Fruit fly (Drosophila melanogaster) whole organism, embryonic: ENCODE measurements around the gene her.

ENCODE experiments used
- Aef1 ChIP-seq: fragments of 200-800 bp; sonication (Bioruptor generic); IDR thresholded peaks from 3 replicates; pipeline ENCODE4 v1.3.6; 2022; ENCODE audit warnings: missing biosample characterization, missing genetic modification characterization
- BEAF-32 ChIP-seq: fragments of 200-800 bp; sonication (Bioruptor generic); optimal IDR thresholded peaks from 3 replicates; lab custom pipeline; 2017; ENCODE audit warnings: missing biosample characterization, missing genetic modification characterization, mild to moderate bottlenecking, moderate library complexity, missing genetic modification reagents
- CG10147 ChIP-seq: fragments of 200-800 bp; sonication (Bioruptor generic); optimal IDR thresholded peaks from 2 replicates; lab custom pipeline; 2019; ENCODE audit warnings: missing biosample characterization, mild to moderate bottlenecking, missing genetic modification characterization, moderate library complexity
- CG12299 ChIP-seq: fragments of 200-800 bp; sonication (Bioruptor generic); optimal IDR thresholded peaks from 2 replicates; lab custom pipeline; 2018; ENCODE audit warnings: missing biosample characterization, mild to moderate bottlenecking, missing genetic modification characterization
- CG14710 ChIP-seq: fragments of 200-800 bp; sonication (Bioruptor generic); optimal IDR thresholded peaks from 3 replicates; lab custom pipeline; 2019; ENCODE audit warnings: missing biosample characterization, mild to moderate bottlenecking, missing genetic modification characterization, moderate library complexity
- CG16863 ChIP-seq: fragments of 200-800 bp; sonication (Bioruptor generic); optimal IDR thresholded peaks from 3 replicates; lab custom pipeline; 2016; ENCODE audit warnings: missing biosample characterization, missing genetic modification characterization
- CG17359 ChIP-seq: fragments of 200-800 bp; sonication (Bioruptor generic); optimal IDR thresholded peaks from 3 replicates; lab custom pipeline; 2018; ENCODE audit warnings: missing biosample characterization, mild to moderate bottlenecking, missing genetic modification characterization, moderate library complexity
- CG18619 ChIP-seq: fragments of 200-800 bp; sonication (Bioruptor generic); optimal IDR thresholded peaks from 3 replicates; lab custom pipeline; 2017; ENCODE audit warnings: missing biosample characterization, mild to moderate bottlenecking, missing genetic modification characterization
- CG2875 ChIP-seq: fragments of 200-800 bp; sonication (Bioruptor generic); optimal IDR thresholded peaks from 2 replicates; lab custom pipeline; 2017; ENCODE audit warnings: missing biosample characterization, mild to moderate bottlenecking, missing genetic modification characterization, missing genetic modification reagents
- CG30431 ChIP-seq: fragments of 200-800 bp; sonication (Bioruptor generic); optimal IDR thresholded peaks from 2 replicates; lab custom pipeline; 2017; ENCODE audit warnings: missing biosample characterization, missing genetic modification characterization
- CG3847 ChIP-seq: fragments of 200-800 bp; sonication (Bioruptor generic); IDR thresholded peaks from 2 replicates; pipeline ENCODE4 v1.3.6; 2022; ENCODE audit warnings: missing biosample characterization, missing genetic modification characterization
- CG4854 ChIP-seq: fragments of 200-800 bp; sonication (Bioruptor generic); optimal IDR thresholded peaks from 2 replicates; lab custom pipeline; 2016; ENCODE audit warnings: missing biosample characterization, missing genetic modification characterization, inconsistent platforms
- CG6765 ChIP-seq: fragments of 200-800 bp; sonication (Bioruptor generic); optimal IDR thresholded peaks from 3 replicates; lab custom pipeline; 2017; ENCODE audit warnings: missing biosample characterization, mild to moderate bottlenecking, missing genetic modification characterization
- CG7556 ChIP-seq: fragments of 200-800 bp; sonication (Bioruptor generic); optimal IDR thresholded peaks from 2 replicates; lab custom pipeline; 2017; ENCODE audit warnings: missing biosample characterization, mild to moderate bottlenecking, missing genetic modification characterization
- CG7987 ChIP-seq: fragments of 200-800 bp; sonication (Bioruptor generic); optimal IDR thresholded peaks from 2 replicates; lab custom pipeline; 2018; ENCODE audit warnings: missing biosample characterization, mild to moderate bottlenecking, missing genetic modification characterization, moderate library complexity
- CG8478 ChIP-seq: fragments of >200 bp; optimal IDR thresholded peaks from 2 replicates; lab custom pipeline; 2018
- CG8924 ChIP-seq: fragments of 200-800 bp; optimal IDR thresholded peaks from 3 replicates; lab custom pipeline; 2019; ENCODE audit warnings: missing biosample characterization, mild to moderate bottlenecking, missing genetic modification characterization, moderate library complexity
- CG9727 ChIP-seq: fragments of 200-800 bp; sonication (Bioruptor generic); optimal IDR thresholded peaks from 3 replicates; lab custom pipeline; 2017; ENCODE audit warnings: missing biosample characterization, mild to moderate bottlenecking, missing genetic modification characterization
- CHES-1-like ChIP-seq: fragments of 200-800 bp; sonication (Bioruptor generic); optimal IDR thresholded peaks from 2 replicates; lab custom pipeline; 2016; ENCODE audit warnings: missing biosample characterization, missing genetic modification characterization
- Dip2 ChIP-seq: fragments of 200-800 bp; sonication (Bioruptor generic); IDR thresholded peaks from 2 replicates; pipeline ENCODE4 v1.3.6; 2022; ENCODE audit warnings: missing biosample characterization, missing genetic modification characterization
- Drgx ChIP-seq: fragments of 200-800 bp; sonication (Bioruptor generic); IDR thresholded peaks from 2 replicates; pipeline ENCODE4 v1.3.6; 2022; ENCODE audit warnings: missing biosample characterization, missing genetic modification characterization
- ERR ChIP-seq: fragments of 200-800 bp; sonication (Bioruptor generic); optimal IDR thresholded peaks from 2 replicates; lab custom pipeline; 2016; ENCODE audit warnings: missing biosample characterization, missing genetic modification characterization
- HmgZ ChIP-seq: fragments of 200-800 bp; sonication (Bioruptor generic); optimal IDR thresholded peaks from 2 replicates; lab custom pipeline; 2018; ENCODE audit warnings: missing biosample characterization, mild to moderate bottlenecking, missing genetic modification characterization
- Jarid2 ChIP-seq: fragments of 200-800 bp; sonication (Bioruptor generic); optimal IDR thresholded peaks from 3 replicates; lab custom pipeline; 2017; ENCODE audit warnings: mild to moderate bottlenecking, missing biosample characterization, missing genetic modification reagents, missing genetic modification characterization
- Lim3 ChIP-seq: fragments of 200-800 bp; sonication (Bioruptor generic); IDR thresholded peaks from 2 replicates; pipeline ENCODE4 v1.3.6; 2022; ENCODE audit warnings: missing biosample characterization, missing genetic modification characterization
- MESR4 ChIP-seq: fragments of 200-800 bp; sonication (Bioruptor generic); optimal IDR thresholded peaks from 2 replicates; lab custom pipeline; 2018; ENCODE audit warnings: missing biosample characterization, mild to moderate bottlenecking, missing genetic modification characterization, moderate library complexity
- NC2β ChIP-seq: fragments of 200-800 bp; sonication (Bioruptor generic); optimal IDR thresholded peaks from 2 replicates; lab custom pipeline; 2016; ENCODE audit warnings: missing biosample characterization, missing genetic modification characterization
- NFAT ChIP-seq: fragments of 200-800 bp; sonication (Bioruptor generic); IDR thresholded peaks from 2 replicates; pipeline ENCODE4 v1.3.6; 2022; ENCODE audit warnings: missing biosample characterization, missing genetic modification characterization
- Neu2 ChIP-seq: fragments of 200-800 bp; sonication (Bioruptor generic); optimal IDR thresholded peaks from 3 replicates; lab custom pipeline; 2016; ENCODE audit warnings: missing biosample characterization, missing genetic modification characterization, borderline replicate concordance
- Nf-YC ChIP-seq: fragments of 200-800 bp; optimal IDR thresholded peaks from 3 replicates; lab custom pipeline; 2019; ENCODE audit warnings: missing biosample characterization, mild to moderate bottlenecking, missing genetic modification characterization, moderate library complexity
- Stat92E ChIP-seq, 3 experiments: fragments of >200 bp in 2 of 3; fragments of 200-800 bp in 1 of 3; sonication (Bioruptor generic) in 1 of 3; optimal IDR thresholded peaks; 2 replicates each; lab custom pipeline; 2017 to 2019; ENCODE audit warnings: missing biosample characterization in 3 of 3, missing genetic modification characterization in 3 of 3, mild to moderate bottlenecking in 1 of 3, moderate library complexity in 1 of 3
- Vsx1 ChIP-seq: fragments of 200-800 bp; sonication (Bioruptor generic); optimal IDR thresholded peaks from 2 replicates; lab custom pipeline; 2017; ENCODE audit warnings: missing biosample characterization, mild to moderate bottlenecking, missing genetic modification characterization, missing genetic modification reagents
- bcd ChIP-seq: fragments of 200-800 bp; sonication (Bioruptor generic); optimal IDR thresholded peaks from 2 replicates; lab custom pipeline; 2017; ENCODE audit warnings: missing biosample characterization, mild to moderate bottlenecking, missing genetic modification characterization
- chinmo ChIP-seq: fragments of 200-800 bp; sonication (Bioruptor generic); IDR thresholded peaks from 4 replicates; pipeline ENCODE4 v1.3.6; 2022; ENCODE audit warnings: missing biosample characterization, missing genetic modification characterization; ENCODE audit not compliant: partially characterized antibody
- croc ChIP-seq: fragments of 200-800 bp; sonication (Bioruptor generic); conservative IDR thresholded peaks from 3 replicates; pipeline ENCODE4 v1.3.6; 2022; ENCODE audit warnings: missing biosample characterization, missing genetic modification characterization
- dan ChIP-seq: fragments of 200-800 bp; sonication (Bioruptor generic); IDR thresholded peaks from 2 replicates; pipeline ENCODE4 v1.3.6; 2022; ENCODE audit warnings: missing biosample characterization, missing genetic modification characterization
- dati ChIP-seq: fragments of 200-800 bp; sonication (Bioruptor generic); IDR thresholded peaks from 2 replicates; pipeline ENCODE4 v1.3.6; 2022; ENCODE audit warnings: missing biosample characterization, missing genetic modification characterization
- dpn ChIP-seq, 2 experiments: fragments of 200-800 bp; sonication (Bioruptor generic); optimal IDR thresholded peaks; 3 replicates each; lab custom pipeline; 2016; ENCODE audit warnings: missing biosample characterization in 2 of 2, missing genetic modification characterization in 2 of 2
- fd96Cb ChIP-seq: fragments of 200-800 bp; sonication (Bioruptor generic); optimal IDR thresholded peaks from 2 replicates; lab custom pipeline; 2018; ENCODE audit warnings: missing biosample characterization, mild to moderate bottlenecking, missing genetic modification characterization, moderate library complexity
- gro ChIP-seq: fragments of 200-800 bp; sonication (Bioruptor generic); optimal IDR thresholded peaks from 2 replicates; lab custom pipeline; 2016; ENCODE audit warnings: missing biosample characterization, missing genetic modification characterization
- lab ChIP-seq: fragments of 200-800 bp; sonication (Bioruptor generic); optimal IDR thresholded peaks from 3 replicates; lab custom pipeline; 2017; ENCODE audit warnings: missing biosample characterization, missing genetic modification characterization, mild to moderate bottlenecking, moderate library complexity, missing genetic modification reagents
- maf-S ChIP-seq: fragments of 200-800 bp; sonication (Bioruptor generic); optimal IDR thresholded peaks from 2 replicates; lab custom pipeline; 2016; ENCODE audit warnings: missing biosample characterization, missing genetic modification characterization
- peb ChIP-seq: fragments of 200-800 bp; sonication (Bioruptor generic); IDR thresholded peaks from 2 replicates; pipeline ENCODE4 v1.3.6; 2022; ENCODE audit warnings: missing biosample characterization, missing genetic modification characterization
- pzg ChIP-seq: fragments of 200-800 bp; sonication (Bioruptor generic); optimal IDR thresholded peaks from 3 replicates; lab custom pipeline; 2018; ENCODE audit warnings: missing biosample characterization, mild to moderate bottlenecking, missing genetic modification characterization, moderate library complexity
- row ChIP-seq: fragments of 200-800 bp; sonication (Bioruptor generic); IDR thresholded peaks from 3 replicates; pipeline ENCODE4 v1.3.6; 2022; ENCODE audit warnings: missing biosample characterization, missing genetic modification characterization
- shn ChIP-seq: fragments of 200-800 bp; sonication (Bioruptor generic); optimal IDR thresholded peaks from 3 replicates; lab custom pipeline; 2016; ENCODE audit warnings: missing biosample characterization, missing genetic modification characterization
- vnd ChIP-seq: fragments of 200-800 bp; sonication (Bioruptor generic); IDR thresholded peaks from 3 replicates; pipeline ENCODE4 v1.3.6; 2022; ENCODE audit warnings: missing biosample characterization, missing genetic modification characterization; ENCODE audit not compliant: partially characterized antibody
- zf30C ChIP-seq: fragments of 200-800 bp; sonication (Bioruptor generic); optimal IDR thresholded peaks from 3 replicates; lab custom pipeline; 2018; ENCODE audit warnings: missing biosample characterization, mild to moderate bottlenecking, missing genetic modification characterization

her gene

dm6 chr2L:16719643-16720515 is 42.9 kb downstream of the her start, which contains the start of gene Cyt-c-p (continued):
- TF ChIP-seq fd96Cb = no peak
- TF ChIP-seq CG7987 (GFP tag; lab: Kevin White, UChicago) = peak; percentile 18
- no peak for TF ChIP-seq Drgx
- TF ChIP-seq lab (GFP tag; lab: Kevin White, UChicago) = peak; percentile 64
- no peak for TF ChIP-seq CG30431
- TF ChIP-seq HmgZ (tag; lab: Kevin White, UChicago) = peak; percentile 80
- peak; percentile 35 for TF ChIP-seq NC2β (GFP tag; lab: Kevin White, UChicago)
- TF ChIP-seq peb (GFP tag; lab: Robert Waterston, UW) = no peak
- TF ChIP-seq Lim3 (GFP tag; lab: Robert Waterston, UW) = no peak
- TF ChIP-seq BEAF-32 (GFP tag; lab: Kevin White, UChicago) = peak; percentile 85
- TF ChIP-seq CHES-1-like (GFP tag; lab: Kevin White, UChicago) = peak; percentile 39
- peak; percentile 13 for TF ChIP-seq CG16863 (GFP tag; lab: Kevin White, UChicago)
- no peak for TF ChIP-seq zf30C (GFP tag; lab: Kevin White, UChicago)
- peak; percentile 93 for TF ChIP-seq pzg
- TF ChIP-seq CG17359 (tag; lab: Kevin White, UChicago) = no peak
- TF ChIP-seq NFAT = peak; percentile 58; the same call in 1 of the 2 replicates
- TF ChIP-seq Nf-YC (tag; lab: Kevin White, UChicago) = peak; percentile 55
- TF ChIP-seq row (GFP tag; lab: Robert Waterston, UW) = peak; percentile 44; the same call in 2 of the 3 replicates
- TF ChIP-seq Vsx1 = peak; percentile 17
- peak; percentile 61 for TF ChIP-seq CG3847
- TF ChIP-seq CG14710 (tag; lab: Kevin White, UChicago) = peak; percentile 75
- peak; percentile 22 for TF ChIP-seq CG7556
- no peak for TF ChIP-seq croc (GFP tag; lab: Robert Waterston, UW)
- no peak for TF ChIP-seq Aef1
- peak; percentile 43 for TF ChIP-seq CG10147 (GFP tag; lab: Kevin White, UChicago)
- TF ChIP-seq Neu2 (GFP tag; lab: Kevin White, UChicago) = peak; percentile 86
- peak; percentile 65 for TF ChIP-seq gro
- TF ChIP-seq CG8924 (tag; lab: Kevin White, UChicago) = peak; percentile 20
- TF ChIP-seq CG12299 (tag; lab: Kevin White, UChicago) = peak; percentile 45
- peak; percentile 4 for TF ChIP-seq CG2875
- TF ChIP-seq dan (GFP tag; lab: Robert Waterston, UW) = no peak
- peak; percentile 7 for TF ChIP-seq ERR (GFP tag; lab: Kevin White, UChicago)
- TF ChIP-seq bcd (GFP tag; lab: Kevin White, UChicago) = peak; percentile 6
- TF ChIP-seq Jarid2 (GFP tag; lab: Kevin White, UChicago) = peak; percentile 64
- TF ChIP-seq vnd (GFP tag; lab: Robert Waterston, UW) = 0 out of 3 replicates have a peak, but pooled peaks have one; percentile 35
- peak; percentile 13 for TF ChIP-seq CG6765 (GFP tag; lab: Kevin White, UChicago)
- peak; percentile 44 for TF ChIP-seq CG9727 (GFP tag; lab: Kevin White, UChicago)
- no peak for TF ChIP-seq dati (GFP tag; lab: Robert Waterston, UW)
- TF ChIP-seq CG4854 = peak; percentile 12
- peak; percentile 72 for TF ChIP-seq MESR4 (GFP tag; lab: Kevin White, UChicago)
- TF ChIP-seq CG18619 (GFP tag; lab: Kevin White, UChicago) = peak; percentile 25
- no peak for TF ChIP-seq CG8478 (lab: Kevin White, UChicago)
- peak; percentile 31; the same call in 1 of the 4 replicates for TF ChIP-seq chinmo (GFP tag; lab: Robert Waterston, UW)
- TF ChIP-seq Stat92E (GFP tag; optimal IDR thresholded peaks at IDR 0.05; lab: Kevin White, UChicago) = peak in 1 of 3 experiments; percentile 17
- TF ChIP-seq shn (GFP tag; lab: Kevin White, UChicago) = peak; percentile 26
- peak; percentile 0 for TF ChIP-seq maf-S (GFP tag; lab: Kevin White, UChicago)
- peak; percentile 10 to 57 for TF ChIP-seq dpn (GFP tag; optimal IDR thresholded peaks at IDR 0.05; lab: Kevin White, UChicago)
- TF ChIP-seq Dip2 (GFP tag; lab: Robert Waterston, UW) = no peak
